Worm (Caenorhabditis elegans): ENCODE results near the gene K03B4.1.

The K03B4.1 gene

DNA sequence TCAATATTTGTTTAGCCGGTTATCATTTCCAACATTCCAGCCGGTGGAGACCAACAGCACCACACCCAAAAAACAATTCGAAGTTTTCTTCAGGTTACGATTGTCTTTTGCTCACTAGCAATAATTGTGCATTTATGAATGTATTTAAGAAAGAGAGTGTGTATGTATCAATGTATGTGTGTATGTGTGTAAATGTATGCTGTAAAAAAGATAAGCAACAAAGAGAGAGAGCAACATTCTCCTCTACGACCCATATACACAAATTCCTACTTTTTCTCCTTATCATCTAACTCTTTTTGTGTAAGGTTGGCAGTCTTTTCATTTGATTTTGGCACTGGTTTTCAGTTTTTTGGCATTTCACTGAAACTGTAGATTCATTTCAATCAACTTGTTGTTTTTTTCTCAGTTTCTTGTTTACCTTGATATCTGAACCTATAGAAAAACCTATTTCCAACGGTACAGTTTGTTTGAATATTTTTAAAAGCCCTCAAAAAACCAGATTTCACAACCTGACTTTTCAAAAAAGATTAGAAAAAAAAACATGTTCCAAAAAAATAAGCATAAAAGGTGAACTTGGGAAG is 31.8 kb downstream of the K03B4.1 start:
- TF ChIP-seq crh-2 (tag; optimal IDR thresholded peaks at IDR 0.05) (peak; percentile 50), dmd-4 (tag; optimal IDR thresholded peaks at IDR 0.05) (no peak), alr-1 (tag; optimal IDR thresholded peaks at IDR 0.05) (no peak), nhr-21 (tag; optimal IDR thresholded peaks at IDR 0.05) (no peak), aly-2 (tag; optimal IDR thresholded peaks at IDR 0.05) (no peak), zag-1 (tag; optimal IDR thresholded peaks at IDR 0.05) (no peak), ZK546.5 (tag; optimal IDR thresholded peaks at IDR 0.05) (no peak), C34F6.9 (tag; optimal IDR thresholded peaks at IDR 0.05) (no peak), sma-9 (GFP tag; optimal IDR thresholded peaks at IDR 0.05) (peak; percentile 5), sma-9 (tag; optimal IDR thresholded peaks at IDR 0.05) (no peak), F13H6.1 (tag; optimal IDR thresholded peaks at IDR 0.05) (no peak), fos-1 (tag; optimal IDR thresholded peaks at IDR 0.05) (peak; percentile 91), nhr-12 (tag; optimal IDR thresholded peaks at IDR 0.05) (no peak), ztf-4 (tag; optimal IDR thresholded peaks at IDR 0.05) (no peak), ceh-82 (tag; optimal IDR thresholded peaks at IDR 0.05) (no peak), gmeb-1 (tag; optimal IDR thresholded peaks at IDR 0.05) (peak; percentile 12), lin-13 (GFP tag; optimal IDR thresholded peaks at IDR 0.05) (no peak), elt-3 (tag; optimal IDR thresholded peaks at IDR 0.05) (no peak)

DNA sequence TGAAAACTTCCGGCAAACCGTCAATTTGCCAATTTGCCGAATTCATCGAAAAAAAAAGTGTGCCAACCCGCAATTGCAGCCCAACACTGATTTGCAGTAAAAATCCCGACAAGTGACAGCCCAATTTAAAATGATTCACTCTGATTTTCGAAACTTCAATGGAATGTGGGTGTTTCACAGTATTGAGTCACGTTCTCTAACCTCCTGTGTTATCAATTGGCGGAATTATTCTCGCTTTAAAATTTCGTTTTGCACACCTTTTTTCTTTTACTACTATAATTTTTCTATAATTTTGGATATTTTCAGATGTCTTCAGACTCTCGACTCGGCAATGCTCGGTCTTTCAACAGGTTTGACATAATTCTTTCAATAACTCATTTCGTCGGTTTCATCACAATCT is 33.2 kb downstream of the K03B4.1 start, which contains the start of gene F39G3.5:
Gene F39G3.5 (plus strand): TSS at position 301 of the 400 bp plus-strand sequence.
- TF ChIP-seq mab-5 (tag; optimal IDR thresholded peaks at IDR 0.05) (no peak), lin-11 (tag; optimal IDR thresholded peaks at IDR 0.05) (no peak), zag-1 (tag; optimal IDR thresholded peaks at IDR 0.05) (no peak)

DNA sequence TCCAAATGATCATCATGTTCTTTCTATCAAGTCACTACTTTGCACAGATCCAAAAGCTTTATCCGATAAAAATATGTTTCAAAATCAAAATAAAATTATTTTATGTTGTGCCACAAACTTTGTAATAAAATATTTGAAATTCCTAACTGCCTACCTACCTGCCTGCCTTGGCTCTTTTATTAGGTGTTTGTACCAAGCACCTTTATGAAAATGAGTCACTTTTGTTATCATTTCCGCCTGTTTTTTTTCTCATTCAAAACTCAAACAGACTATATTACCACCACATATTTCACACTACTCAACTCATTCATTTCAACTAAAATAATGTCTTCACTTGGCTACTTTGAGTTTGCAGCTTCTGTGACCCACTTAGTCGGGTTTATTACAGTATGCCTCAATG is 35.3 kb downstream of the K03B4.1 start, which contains the start of gene F39G3.4:
Gene F39G3.4 (plus strand): TSS at position 301 of the 400 bp plus-strand sequence.
- TF ChIP-seq lin-11 (tag; optimal IDR thresholded peaks at IDR 0.05): no peak
- TF ChIP-seq sma-3 (GFP tag; optimal IDR thresholded peaks at IDR 0.05): no peak
- TF ChIP-seq lsy-2 (tag; optimal IDR thresholded peaks at IDR 0.05): no peak
- no peak for TF ChIP-seq nhr-12 (tag; optimal IDR thresholded peaks at IDR 0.05)
- TF ChIP-seq nhr-23 (tag; optimal IDR thresholded peaks at IDR 0.05): no peak
- no peak for TF ChIP-seq nhr-129 (tag; optimal IDR thresholded peaks at IDR 0.05)
- TF ChIP-seq crh-2 (tag; optimal IDR thresholded peaks at IDR 0.05): no peak
- no peak for TF ChIP-seq nhr-6 (tag; optimal IDR thresholded peaks at IDR 0.05)

DNA sequence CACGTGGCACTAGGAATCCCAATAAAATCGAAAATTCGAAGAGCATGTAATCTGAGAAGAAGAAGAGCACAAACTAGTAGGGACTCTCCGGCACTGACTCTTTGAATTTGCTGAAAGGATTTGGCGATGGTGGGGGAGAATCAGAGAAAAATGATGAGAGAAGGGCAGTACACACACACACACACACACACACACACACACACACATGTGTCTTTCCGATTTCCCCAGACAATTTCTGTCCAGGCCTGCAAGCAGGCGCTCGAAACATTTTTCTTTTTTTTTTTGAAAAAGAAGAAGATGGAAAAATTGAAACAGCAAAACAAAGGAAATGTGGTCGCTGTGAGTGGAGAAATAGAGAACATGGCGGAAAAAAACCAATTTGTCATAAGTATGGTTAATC is 40.9 kb downstream of the K03B4.1 start, which contains the start of gene tig-2:
Gene tig-2 (minus strand): TSS at position 87 of the 400 bp plus-strand sequence.
- TF ChIP-seq crh-2 (tag; optimal IDR thresholded peaks at IDR 0.05) (peak; percentile 2), lin-13 (GFP tag; optimal IDR thresholded peaks at IDR 0.05) (peak; percentile 1), Y55F3AM.14 (GFP tag; optimal IDR thresholded peaks at IDR 0.05) (peak; percentile 59), nhr-11 (tag; optimal IDR thresholded peaks at IDR 0.05) (no peak), nhr-6 (tag; optimal IDR thresholded peaks at IDR 0.05) (no peak), lsy-2 (tag; optimal IDR thresholded peaks at IDR 0.05) (peak in 1 of 2 experiments; percentile 20), C34F6.9 (tag; optimal IDR thresholded peaks at IDR 0.05) (peak; percentile 29), elt-1 (tag; optimal IDR thresholded peaks at IDR 0.05) (no peak), sma-9 (GFP tag; optimal IDR thresholded peaks at IDR 0.05) (no peak), sma-9 (tag; optimal IDR thresholded peaks at IDR 0.05) (no peak), nhr-23 (tag; optimal IDR thresholded peaks at IDR 0.05) (no peak), ztf-11 (tag; optimal IDR thresholded peaks at IDR 0.05) (no peak), alr-1 (tag; optimal IDR thresholded peaks at IDR 0.05) (no peak), F13H6.1 (tag; optimal IDR thresholded peaks at IDR 0.05) (peak; percentile 58), sma-3 (GFP tag; optimal IDR thresholded peaks at IDR 0.05) (no peak), nhr-77 (tag; optimal IDR thresholded peaks at IDR 0.05) (no peak), nhr-129 (tag; optimal IDR thresholded peaks at IDR 0.05) (peak; percentile 54), skn-1 (tag; optimal IDR thresholded peaks at IDR 0.05) (no peak), unc-62 (GFP tag; optimal IDR thresholded peaks at IDR 0.05) (no peak), egl-27 (tag; optimal IDR thresholded peaks at IDR 0.05) (no peak)

DNA sequence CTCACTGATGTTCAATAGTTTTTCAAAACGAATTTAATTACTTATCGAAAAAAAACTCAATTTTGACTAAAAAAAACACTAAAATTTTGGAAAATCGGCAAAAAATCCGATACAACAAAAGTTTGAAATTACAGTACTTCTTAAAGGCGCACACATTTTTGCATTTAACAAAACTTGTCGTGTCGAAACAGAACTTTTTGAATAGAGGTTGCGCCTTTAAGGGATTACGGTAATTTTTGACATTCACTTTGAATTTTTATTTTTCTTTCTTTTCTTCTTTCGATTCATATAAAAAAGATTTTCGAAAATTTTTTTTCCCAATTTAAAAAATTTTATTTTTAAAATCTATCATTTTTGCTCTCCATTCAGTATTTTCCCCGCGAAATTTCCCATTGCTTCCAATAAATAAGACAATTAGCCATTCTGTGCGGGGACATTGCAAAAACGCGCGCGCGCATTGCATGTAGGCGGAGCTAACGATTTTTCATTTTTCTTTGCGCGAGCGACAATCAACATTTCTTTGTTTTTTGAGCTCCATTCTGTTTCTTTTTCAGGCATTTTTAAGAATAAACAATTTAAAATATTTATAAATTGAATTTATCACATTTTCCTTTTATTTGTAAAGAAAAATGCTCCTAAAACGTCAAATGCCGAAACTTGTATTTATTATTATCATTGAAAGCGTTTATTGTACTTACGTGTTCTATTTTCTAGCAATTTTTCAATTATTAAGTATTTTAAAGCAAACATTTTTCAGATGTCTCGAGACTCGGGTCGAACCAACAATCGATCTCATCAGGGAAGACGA is 42.2 kb downstream of the K03B4.1 start, which contains the start of gene F39G3.3:
Gene F39G3.3 (plus strand): TSS at position 758 of the 808 bp plus-strand sequence.
- no peak for TF ChIP-seq unc-39 (tag; optimal IDR thresholded peaks at IDR 0.05)
- TF ChIP-seq nhr-25 (tag; optimal IDR thresholded peaks at IDR 0.05): peak; percentile 54
- TF ChIP-seq R02D3.7 (tag; optimal IDR thresholded peaks at IDR 0.05): no peak
- TF ChIP-seq C34F6.9 (tag; optimal IDR thresholded peaks at IDR 0.05): peak; percentile 60
- peak; percentile 6 for TF ChIP-seq nhr-21 (tag; optimal IDR thresholded peaks at IDR 0.05)
- TF ChIP-seq unc-55 (GFP tag; optimal IDR thresholded peaks at IDR 0.05): peak; percentile 73
- TF ChIP-seq lin-13 (GFP tag; optimal IDR thresholded peaks at IDR 0.05): peak; percentile 59
- TF ChIP-seq gmeb-1 (tag; optimal IDR thresholded peaks at IDR 0.05): peak; percentile 69
- TF ChIP-seq ceh-82 (tag; optimal IDR thresholded peaks at IDR 0.05): no peak
- TF ChIP-seq Y55F3AM.14 (GFP tag; optimal IDR thresholded peaks at IDR 0.05): no peak
- TF ChIP-seq lin-39 (tag; optimal IDR thresholded peaks at IDR 0.05): no peak
- TF ChIP-seq sem-4 (tag; optimal IDR thresholded peaks at IDR 0.05): peak; percentile 48
- TF ChIP-seq ztf-11 (tag; optimal IDR thresholded peaks at IDR 0.05): no peak
- no peak for TF ChIP-seq mdl-1 (tag; optimal IDR thresholded peaks at IDR 0.05)
- TF ChIP-seq mbf-1 (tag; optimal IDR thresholded peaks at IDR 0.05): no peak
- peak; percentile 51 for TF ChIP-seq sma-9 (GFP tag; optimal IDR thresholded peaks at IDR 0.05)
- no peak for TF ChIP-seq sma-9 (tag; optimal IDR thresholded peaks at IDR 0.05)
- TF ChIP-seq nhr-6 (tag; optimal IDR thresholded peaks at IDR 0.05): no peak
- peak; percentile 38 for TF ChIP-seq nhr-129 (tag; optimal IDR thresholded peaks at IDR 0.05)
- peak; percentile 47 for TF ChIP-seq lin-11 (tag; optimal IDR thresholded peaks at IDR 0.05)
- TF ChIP-seq snpc-4 (tag; optimal IDR thresholded peaks at IDR 0.05): no peak
